Fruit fly (Drosophila melanogaster): Measurements from ENCODE around the gene pasi1.

- no peak for TF ChIP-seq h (optimal IDR thresholded peaks at IDR 0.05)
- no peak for TF ChIP-seq Myc (optimal IDR thresholded peaks at IDR 0.05)
- TF ChIP-seq insv (optimal IDR thresholded peaks at IDR 0.05) = no peak
- TF ChIP-seq psq (optimal IDR thresholded peaks at IDR 0.05) = no peak
- no peak for TF ChIP-seq Sin3A (optimal IDR thresholded peaks at IDR 0.05)
- no peak for TF ChIP-seq ttk (optimal IDR thresholded peaks at IDR 0.05)
Observed at dm6 chr3R:17798211-17798737, 3.4 kb downstream of the pasi1 start, which contains the start of gene CG7379.

All from Kc167 (cell line).